Worm (Caenorhabditis elegans) whole organism, late embryonic: ENCODE results near the gene dnj-13.

Experiments used
- C08G9.2 ChIP-seq: sonication (generic microtip); optimal IDR thresholded peaks from 2 replicates; lab custom pipeline; 2016; ENCODE audit warnings: mild to moderate bottlenecking, missing genetic modification characterization, moderate library complexity, missing compliant biosample characterization
- T23F11.4 ChIP-seq: fragments of 200-800 bp; sonication (Bioruptor generic); optimal IDR thresholded peaks from 2 replicates; lab custom pipeline; 2018; ENCODE audit warnings: mild to moderate bottlenecking, missing genetic modification characterization, missing compliant biosample characterization
- ama-1 ChIP-seq: fragments of 150-350 bp; optimal IDR thresholded peaks from 2 replicates; lab custom pipeline; 2014
- ceh-14 ChIP-seq: sonication (generic microtip); optimal IDR thresholded peaks from 2 replicates; lab custom pipeline; 2016; ENCODE audit warnings: missing genotype, missing genetic modification characterization, missing compliant biosample characterization
- ceh-19 ChIP-seq: fragments of 200-800 bp; sonication (Bioruptor generic); optimal IDR thresholded peaks from 2 replicates; lab custom pipeline; 2018; ENCODE audit warnings: mild to moderate bottlenecking, missing genetic modification characterization, missing compliant biosample characterization
- ceh-2 ChIP-seq: sonication (generic microtip); optimal IDR thresholded peaks from 2 replicates; lab custom pipeline; 2016; ENCODE audit warnings: missing genotype, missing genetic modification characterization, missing compliant biosample characterization
- ceh-22 ChIP-seq: sonication (generic microtip); optimal IDR thresholded peaks from 2 replicates; lab custom pipeline; 2017; ENCODE audit warnings: missing biosample characterization, missing genetic modification characterization
- ceh-24 ChIP-seq: sonication (generic microtip); optimal IDR thresholded peaks from 2 replicates; lab custom pipeline; 2016; ENCODE audit warnings: mild to moderate bottlenecking, missing genetic modification characterization, missing compliant biosample characterization
- ceh-31 ChIP-seq: sonication (generic microtip); optimal IDR thresholded peaks from 2 replicates; lab custom pipeline; 2016; ENCODE audit warnings: missing genetic modification characterization, missing compliant biosample characterization
- ceh-34 ChIP-seq: sonication (generic microtip); optimal IDR thresholded peaks from 2 replicates; lab custom pipeline; 2016; ENCODE audit warnings: mild to moderate bottlenecking, missing genetic modification characterization, missing compliant biosample characterization
- ceh-45 ChIP-seq: fragments of 200-800 bp; sonication (Bioruptor generic); IDR thresholded peaks from 2 replicates; pipeline ENCODE4 v1.3.6; 2022; ENCODE audit warnings: missing genetic modification reagents, missing genetic modification characterization, missing compliant biosample characterization
- ceh-48 ChIP-seq: sonication (generic microtip); optimal IDR thresholded peaks from 2 replicates; lab custom pipeline; 2016; ENCODE audit warnings: missing genetic modification characterization, inconsistent platforms, missing compliant biosample characterization
- ceh-6 ChIP-seq: fragments of 200-800 bp; sonication (Bioruptor generic); optimal IDR thresholded peaks from 2 replicates; lab custom pipeline; 2018; ENCODE audit warnings: mild to moderate bottlenecking, missing genetic modification characterization, missing compliant biosample characterization
- che-1 ChIP-seq: sonication (generic microtip); optimal IDR thresholded peaks from 2 replicates; lab custom pipeline; 2016; ENCODE audit warnings: mild to moderate bottlenecking, missing genetic modification characterization, missing compliant biosample characterization
- dmd-4 ChIP-seq: sonication (generic microtip); optimal IDR thresholded peaks from 2 replicates; lab custom pipeline; 2016; ENCODE audit warnings: borderline replicate concordance, missing genetic modification characterization, missing compliant biosample characterization
- dve-1 ChIP-seq: sonication (generic microtip); optimal IDR thresholded peaks from 2 replicates; lab custom pipeline; 2017; ENCODE audit warnings: antibody characterized with exemption, mild to moderate bottlenecking, missing genetic modification characterization, missing compliant biosample characterization
- elt-2 ChIP-seq: sonication (generic microtip); optimal IDR thresholded peaks from 2 replicates; lab custom pipeline; 2016; ENCODE audit warnings: missing genetic modification reagents, missing genetic modification characterization, missing compliant biosample characterization
- elt-4 ChIP-seq: sonication (generic microtip); optimal IDR thresholded peaks from 2 replicates; lab custom pipeline; 2016; ENCODE audit warnings: missing genetic modification characterization, missing compliant biosample characterization
- eyg-1 ChIP-seq: sonication (generic microtip); optimal IDR thresholded peaks from 2 replicates; lab custom pipeline; 2016; ENCODE audit warnings: missing genotype, missing genetic modification characterization, missing compliant biosample characterization
- fax-1 ChIP-seq: sonication (generic microtip); optimal IDR thresholded peaks from 2 replicates; lab custom pipeline; 2016; ENCODE audit warnings: missing genotype, missing genetic modification characterization, missing compliant biosample characterization
- fkh-6 ChIP-seq: sonication (generic microtip); optimal IDR thresholded peaks from 2 replicates; lab custom pipeline; 2016; ENCODE audit warnings: missing genetic modification characterization, missing compliant biosample characterization
- gmeb-2 ChIP-seq: sonication (generic microtip); optimal IDR thresholded peaks from 2 replicates; lab custom pipeline; 2016; ENCODE audit warnings: missing genetic modification characterization, inconsistent platforms, missing compliant biosample characterization
- hlh-13 ChIP-seq: fragments of 200-800 bp; sonication (Bioruptor generic); optimal IDR thresholded peaks from 2 replicates; lab custom pipeline; 2018; ENCODE audit warnings: mild to moderate bottlenecking, missing genetic modification characterization, missing compliant biosample characterization
- hlh-30 ChIP-seq: sonication (generic microtip); optimal IDR thresholded peaks from 2 replicates; lab custom pipeline; 2017; ENCODE audit warnings: antibody characterized with exemption, missing genetic modification characterization, missing compliant biosample characterization; ENCODE audit not compliant: insufficient read depth
- hlh-8 ChIP-seq: sonication (generic microtip); optimal IDR thresholded peaks from 2 replicates; lab custom pipeline; 2016; ENCODE audit warnings: missing genotype, missing genetic modification characterization, missing compliant biosample characterization
- lim-6 ChIP-seq: sonication (generic microtip); optimal IDR thresholded peaks from 2 replicates; lab custom pipeline; 2016; ENCODE audit warnings: missing genetic modification characterization, missing compliant biosample characterization
- nfya-1 ChIP-seq: sonication (generic microtip); optimal IDR thresholded peaks from 2 replicates; lab custom pipeline; 2017; ENCODE audit warnings: missing genetic modification characterization, mild to moderate bottlenecking, missing compliant biosample characterization, antibody characterized with exemption, moderate library complexity
- nhr-232 ChIP-seq: sonication (generic microtip); optimal IDR thresholded peaks from 2 replicates; lab custom pipeline; 2016; ENCODE audit warnings: missing genetic modification characterization, missing compliant biosample characterization
- pax-1 ChIP-seq: fragments of 150-350 bp; optimal IDR thresholded peaks from 2 replicates; lab custom pipeline; 2014; ENCODE audit warnings: missing biosample characterization, missing genetic modification characterization
- pha-2 ChIP-seq: sonication (generic microtip); optimal IDR thresholded peaks from 2 replicates; lab custom pipeline; 2017; ENCODE audit warnings: mild to moderate bottlenecking, missing genetic modification characterization, missing compliant biosample characterization
- ref-2 ChIP-seq: sonication (generic microtip); optimal IDR thresholded peaks from 2 replicates; lab custom pipeline; 2016; ENCODE audit warnings: missing genetic modification characterization, missing compliant biosample characterization
- rnt-1 ChIP-seq: sonication (generic microtip); optimal IDR thresholded peaks from 2 replicates; lab custom pipeline; 2016; ENCODE audit warnings: missing genetic modification characterization, missing compliant biosample characterization
- syd-9 ChIP-seq: sonication (generic microtip); optimal IDR thresholded peaks from 2 replicates; lab custom pipeline; 2016; ENCODE audit warnings: mild to moderate bottlenecking, missing genetic modification characterization, moderate library complexity, missing compliant biosample characterization
- tbx-2 ChIP-seq: sonication (generic microtip); optimal IDR thresholded peaks from 2 replicates; lab custom pipeline; 2016; ENCODE audit warnings: missing genetic modification characterization, missing compliant biosample characterization
- tbx-7 ChIP-seq: sonication (generic microtip); optimal IDR thresholded peaks from 2 replicates; lab custom pipeline; 2016; ENCODE audit warnings: missing genotype, missing genetic modification characterization, missing compliant biosample characterization
- unc-3 ChIP-seq, 2 experiments: fragments of 200-800 bp in 1 of 2; sonication (Bioruptor generic) in 1 of 2; sonication (generic microtip) in 1 of 2; conservative IDR thresholded peaks in 1 of 2; optimal IDR thresholded peaks in 1 of 2; 2 replicates each; pipeline versions ENCODE4 v1.3.6 to Lab custom; 2016 to 2022; ENCODE audit warnings: missing compliant biosample characterization in 2 of 2, missing genetic modification characterization in 2 of 2, missing genetic modification reagents in 1 of 2
- unc-42 ChIP-seq: sonication (generic microtip); optimal IDR thresholded peaks from 2 replicates; lab custom pipeline; 2016; ENCODE audit warnings: missing genotype, missing genetic modification characterization, missing compliant biosample characterization
- zip-5 ChIP-seq: sonication (generic microtip); optimal IDR thresholded peaks from 2 replicates; lab custom pipeline; 2016; ENCODE audit warnings: missing genetic modification characterization, missing compliant biosample characterization

The dnj-13 gene

DNA sequence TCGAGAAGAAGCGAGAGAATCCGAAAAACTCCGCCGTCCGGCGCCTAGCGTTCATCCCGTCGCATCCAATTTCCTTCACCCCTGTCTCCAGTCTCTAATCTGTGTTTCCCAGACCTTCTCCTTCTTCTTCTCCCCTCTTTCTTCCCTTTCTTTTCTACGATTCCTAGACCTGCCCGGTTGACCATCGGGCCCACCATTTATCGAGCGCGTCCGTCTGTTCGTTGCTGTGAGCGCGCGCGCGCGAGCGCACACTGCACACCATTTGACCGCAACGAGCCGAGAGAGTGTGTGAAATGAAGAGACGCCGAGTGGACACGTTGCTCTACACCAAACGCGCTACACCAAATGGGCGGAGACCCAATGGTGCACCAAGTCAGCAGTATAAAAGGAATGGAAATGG lies 8.4 kb upstream of the dnj-13 start:
- TF ChIP-seq rnt-1 (peak; percentile 49), ceh-31 (peak; percentile 66), hlh-13 (GFP tag; lab: Kevin White, UChicago) (no peak), ceh-34 (tag; lab: Kevin White, UChicago) (peak; percentile 78), tbx-7 (tag; lab: Kevin White, UChicago) (no peak), ref-2 (peak; percentile 52), ceh-48 (tag; lab: Kevin White, UChicago) (peak; percentile 22), ceh-2 (tag; lab: Kevin White, UChicago) (peak; percentile 31), nfya-1 (tag; lab: Kevin White, UChicago) (peak; percentile 45), fkh-6 (no peak), syd-9 (tag; lab: Kevin White, UChicago) (peak; percentile 32), ceh-14 (peak; percentile 16), ama-1 (lab: Kevin White, UChicago) (no peak), gmeb-2 (tag; lab: Kevin White, UChicago) (no peak), elt-4 (tag; lab: Kevin White, UChicago) (no peak), ceh-45 (GFP tag; lab: Robert Waterston, UW) (no peak), che-1 (no peak), lim-6 (tag; lab: Kevin White, UChicago) (no peak), dve-1 (tag; lab: Kevin White, UChicago) (no peak), eyg-1 (tag; lab: Kevin White, UChicago) (peak; percentile 60), ceh-22 (no peak), hlh-30 (tag; lab: Kevin White, UChicago) (peak; percentile 80), ceh-24 (no peak), zip-5 (no peak), nhr-232 (tag; lab: Kevin White, UChicago) (no peak), pax-1 (tag; lab: Kevin White, UChicago) (peak; percentile 28), T23F11.4 (peak; percentile 5), C08G9.2 (tag; lab: Kevin White, UChicago) (peak; percentile 33), unc-3 (GFP tag; conservative IDR thresholded peaks at IDR 0.05; lab: Robert Waterston, UW) (no peak), unc-3 (tag; optimal IDR thresholded peaks at IDR 0.05; lab: Kevin White, UChicago) (no peak), ceh-19 (peak; percentile 58), dmd-4 (tag; lab: Kevin White, UChicago) (peak; percentile 41), elt-2 (no peak), tbx-2 (peak; percentile 13), ceh-6 (GFP tag; lab: Kevin White, UChicago) (peak; percentile 17), fax-1 (no peak)

DNA sequence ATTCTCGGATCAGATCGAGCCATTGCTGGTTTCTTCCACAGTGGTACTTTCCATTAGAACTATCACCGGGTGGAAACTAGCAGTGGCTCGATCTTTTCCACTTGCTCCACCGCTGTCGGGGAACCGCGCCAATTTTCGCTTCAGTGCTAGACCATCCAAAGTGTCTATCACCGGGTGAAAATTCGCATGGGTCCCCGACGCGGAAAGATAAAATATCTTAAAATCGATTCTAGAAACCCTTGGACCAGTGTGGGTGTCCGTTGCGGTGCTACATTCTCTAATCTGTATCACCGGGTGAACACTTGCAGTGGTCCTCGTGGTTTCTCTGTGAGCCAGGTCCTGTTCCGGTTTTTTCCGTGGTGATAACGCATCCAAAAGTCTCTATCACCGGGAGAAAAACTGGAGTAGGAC lies 7.9 kb upstream of the dnj-13 start:
- TF ChIP-seq ama-1 (lab: Kevin White, UChicago) (peak; percentile 96), hlh-8 (tag; lab: Kevin White, UChicago) (no peak), pax-1 (tag; lab: Kevin White, UChicago) (no peak)
- TF ChIP-seq, all 69 proteins: peak for 1

DNA sequence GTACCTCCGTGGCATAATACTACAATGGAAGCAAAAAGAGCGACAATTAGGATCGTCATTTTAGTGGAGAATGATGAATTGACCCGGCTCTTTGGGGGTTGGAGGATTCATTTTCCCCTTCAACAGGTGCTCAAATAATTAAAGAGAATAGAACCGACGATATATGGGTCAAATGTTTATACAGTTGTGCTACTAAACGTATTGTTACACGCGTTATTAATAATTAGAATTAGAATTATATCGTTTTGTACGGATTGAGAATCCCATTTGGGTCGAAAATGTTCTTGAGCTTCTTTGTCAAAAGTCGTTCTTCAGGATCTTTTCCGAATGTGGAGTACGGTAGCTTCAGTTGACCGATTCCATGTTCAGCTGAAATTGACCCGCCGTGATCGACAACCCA lies 6.8 kb upstream of the dnj-13 start, which contains the start of gene Y62F5A.9:
Gene Y62F5A.9, minus strand, starts transcription at position 101 of the 400 bp plus-strand sequence.
- TF ChIP-seq nfya-1 (tag; lab: Kevin White, UChicago) (no peak), lim-6 (tag; lab: Kevin White, UChicago) (no peak), tbx-7 (tag; lab: Kevin White, UChicago) (no peak), dve-1 (tag; lab: Kevin White, UChicago) (no peak), unc-3 (GFP tag; conservative IDR thresholded peaks at IDR 0.05; lab: Robert Waterston, UW) (no peak), unc-3 (tag; optimal IDR thresholded peaks at IDR 0.05; lab: Kevin White, UChicago) (no peak), rnt-1 (no peak), pha-2 (no peak), unc-42 (no peak), ceh-14 (no peak)
- TF ChIP-seq, all 69 proteins: peak for 0
